Worm (Caenorhabditis elegans) whole organism, L1 larva: ENCODE results near the gene clc-25.
A peak's percentile ranks its signal among the peaks of the same experiment; 100 is the strongest.

Experiments used
- C04F5.9 ChIP-seq: sonication (generic microtip); optimal IDR thresholded peaks from 2 replicates; lab custom pipeline; 2016; ENCODE audit warnings: missing genetic modification characterization, missing compliant biosample characterization
- C34B4.2 ChIP-seq: sonication (generic microtip); optimal IDR thresholded peaks from 2 replicates; lab custom pipeline; 2017; ENCODE audit warnings: mild to moderate bottlenecking, missing genetic modification characterization, missing compliant biosample characterization
- aly-2 ChIP-seq: fragments of 150-350 bp; optimal IDR thresholded peaks from 2 replicates; lab custom pipeline; 2014; ENCODE audit warnings: missing biosample characterization, missing genetic modification characterization
- ama-1 ChIP-seq: fragments of 150-350 bp; optimal IDR thresholded peaks from 2 replicates; lab custom pipeline; 2014
- blmp-1 ChIP-seq: fragments of 150-350 bp; optimal IDR thresholded peaks from 2 replicates; lab custom pipeline; 2014; ENCODE audit warnings: missing biosample characterization, missing genetic modification characterization
- ceh-88 ChIP-seq: fragments of 200-800 bp; sonication (Bioruptor generic); IDR thresholded peaks from 2 replicates; pipeline ENCODE4 v1.3.6; 2022; ENCODE audit warnings: missing genetic modification characterization, missing compliant biosample characterization
- ceh-90 ChIP-seq: sonication (generic microtip); optimal IDR thresholded peaks from 2 replicates; lab custom pipeline; 2016; ENCODE audit warnings: missing genetic modification characterization, missing compliant biosample characterization
- ces-1 ChIP-seq: fragments of 150-350 bp; optimal IDR thresholded peaks from 2 replicates; lab custom pipeline; 2014; ENCODE audit warnings: missing biosample characterization, missing genetic modification reagents, missing genetic modification characterization
- elt-2 ChIP-seq: sonication (generic microtip); optimal IDR thresholded peaks from 2 replicates; lab custom pipeline; 2016; ENCODE audit warnings: missing genetic modification characterization, mild to moderate bottlenecking, inconsistent platforms, missing compliant biosample characterization, missing genetic modification reagents
- elt-3 ChIP-seq, 6 experiments: fragments of 150-350 bp in 1 of 6; sonication (generic microtip); optimal IDR thresholded peaks; 2 replicates each; lab custom pipeline; 2017 to 2018; ENCODE audit warnings: missing biosample characterization in 6 of 6, missing genetic modification characterization in 6 of 6, inconsistent platforms in 1 of 6
- ets-5 ChIP-seq: fragments of 200-800 bp; sonication (Bioruptor generic); IDR thresholded peaks from 2 replicates; pipeline ENCODE4 v1.3.6; 2022; ENCODE audit warnings: missing genetic modification characterization, missing compliant biosample characterization
- fkh-10 ChIP-seq: sonication (generic microtip); optimal IDR thresholded peaks from 2 replicates; lab custom pipeline; 2017; ENCODE audit warnings: missing biosample characterization, missing genetic modification reagents, missing genetic modification characterization
- fkh-8 ChIP-seq: sonication (generic microtip); optimal IDR thresholded peaks from 2 replicates; lab custom pipeline; 2016; ENCODE audit warnings: mild to moderate bottlenecking, missing genetic modification characterization, missing compliant biosample characterization
- fos-1 ChIP-seq: fragments of 150-350 bp; optimal IDR thresholded peaks from 2 replicates; lab custom pipeline; 2014; ENCODE audit warnings: missing biosample characterization, missing genetic modification characterization
- grh-1 ChIP-seq: fragments of 200-800 bp; sonication (Bioruptor generic); IDR thresholded peaks from 2 replicates; pipeline ENCODE4 v1.3.6; 2022; ENCODE audit warnings: missing genetic modification reagents, missing genetic modification characterization, missing compliant biosample characterization
- hlh-4 ChIP-seq: sonication (generic microtip); optimal IDR thresholded peaks from 2 replicates; lab custom pipeline; 2016; ENCODE audit warnings: mild to moderate bottlenecking, missing genetic modification characterization, missing compliant biosample characterization
- irx-1 ChIP-seq: sonication (generic microtip); optimal IDR thresholded peaks from 2 replicates; lab custom pipeline; 2016; ENCODE audit warnings: missing genetic modification characterization, missing compliant biosample characterization
- lin-15B ChIP-seq: fragments of 150-350 bp; sonication (generic microtip); optimal IDR thresholded peaks from 3 replicates; lab custom pipeline; 2014; ENCODE audit warnings: missing biosample characterization, missing genetic modification characterization
- lin-35 ChIP-seq, 2 experiments: fragments of 150-350 bp; optimal IDR thresholded peaks; 2 replicates each; lab custom pipeline; 2014; ENCODE audit warnings: missing biosample characterization in 2 of 2, missing genetic modification characterization in 2 of 2, missing genetic modification reagents in 2 of 2
- lin-39 ChIP-seq: fragments of 150-350 bp; optimal IDR thresholded peaks from 2 replicates; lab custom pipeline; 2014; ENCODE audit warnings: missing biosample characterization, missing genetic modification reagents, missing genetic modification characterization
- lir-3 ChIP-seq: sonication (generic microtip); optimal IDR thresholded peaks from 2 replicates; lab custom pipeline; 2016; ENCODE audit warnings: mild to moderate bottlenecking, missing genetic modification characterization, moderate library complexity, missing compliant biosample characterization; ENCODE audit not compliant: poor library complexity
- mab-9 ChIP-seq: fragments of 200-800 bp; sonication (Bioruptor generic); IDR thresholded peaks from 2 replicates; pipeline ENCODE4 v1.3.6; 2022; ENCODE audit warnings: missing genetic modification reagents, missing genetic modification characterization, missing compliant biosample characterization
- mef-2 ChIP-seq: fragments of 150-350 bp; optimal IDR thresholded peaks from 2 replicates; lab custom pipeline; 2014; ENCODE audit warnings: missing biosample characterization, missing genetic modification characterization
- nhr-237 ChIP-seq: fragments of 150-350 bp; optimal IDR thresholded peaks from 2 replicates; lab custom pipeline; 2014; ENCODE audit warnings: missing biosample characterization, missing genetic modification characterization
- nhr-71 ChIP-seq: sonication (generic microtip); optimal IDR thresholded peaks from 2 replicates; lab custom pipeline; 2016; ENCODE audit warnings: mild to moderate bottlenecking, missing genetic modification characterization, moderate library complexity, missing compliant biosample characterization
- pag-3 ChIP-seq: sonication (generic microtip); optimal IDR thresholded peaks from 2 replicates; lab custom pipeline; 2017; ENCODE audit warnings: missing genetic modification characterization, mild to moderate bottlenecking, missing compliant biosample characterization, antibody characterized with exemption, borderline replicate concordance; ENCODE audit not compliant: insufficient read depth
- pax-3 ChIP-seq: fragments of 200-800 bp; sonication (Bioruptor generic); optimal IDR thresholded peaks from 2 replicates; lab custom pipeline; 2018; ENCODE audit warnings: mild to moderate bottlenecking, missing genetic modification characterization, moderate library complexity, missing compliant biosample characterization
- rnt-1 ChIP-seq: sonication (generic microtip); optimal IDR thresholded peaks from 2 replicates; lab custom pipeline; 2016; ENCODE audit warnings: mild to moderate bottlenecking, missing genetic modification characterization, moderate library complexity, missing compliant biosample characterization
- snpc-4 ChIP-seq: fragments of 150-350 bp; optimal IDR thresholded peaks from 2 replicates; lab custom pipeline; 2014; ENCODE audit warnings: missing biosample characterization, missing genetic modification characterization
- snu-23 ChIP-seq: sonication (generic microtip); optimal IDR thresholded peaks from 2 replicates; lab custom pipeline; 2016; ENCODE audit warnings: missing genetic modification characterization, missing compliant biosample characterization
- sptf-1 ChIP-seq: fragments of 150-350 bp; optimal IDR thresholded peaks from 2 replicates; lab custom pipeline; 2014; ENCODE audit warnings: missing biosample characterization, missing genetic modification characterization
- sup-37 ChIP-seq: fragments of 200-800 bp; sonication (Bioruptor generic); optimal IDR thresholded peaks from 2 replicates; lab custom pipeline; 2018; ENCODE audit warnings: mild to moderate bottlenecking, missing genetic modification characterization, missing compliant biosample characterization
- tlp-1 ChIP-seq: fragments of 150-350 bp; optimal IDR thresholded peaks from 2 replicates; lab custom pipeline; 2014; ENCODE audit warnings: missing biosample characterization, missing genetic modification characterization
- unc-62 ChIP-seq: fragments of 150-350 bp; optimal IDR thresholded peaks from 2 replicates; lab custom pipeline; 2014; ENCODE audit warnings: missing biosample characterization, missing genetic modification reagents, missing genetic modification characterization
- vab-15 ChIP-seq: sonication (generic microtip); optimal IDR thresholded peaks from 2 replicates; lab custom pipeline; 2017; ENCODE audit warnings: missing genotype, mild to moderate bottlenecking, missing genetic modification characterization, missing compliant biosample characterization
- zag-1 ChIP-seq: fragments of 150-350 bp; optimal IDR thresholded peaks from 2 replicates; lab custom pipeline; 2014; ENCODE audit warnings: missing biosample characterization, missing genetic modification characterization
- zip-4 ChIP-seq: fragments of 200-800 bp; sonication (Bioruptor generic); optimal IDR thresholded peaks from 2 replicates; lab custom pipeline; 2018; ENCODE audit warnings: mild to moderate bottlenecking, missing genetic modification characterization, moderate library complexity, missing compliant biosample characterization
- ztf-11 ChIP-seq, 2 experiments: sonication (generic microtip); optimal IDR thresholded peaks; 2 replicates each; lab custom pipeline; 2016 to 2017; ENCODE audit warnings: missing genetic modification characterization in 2 of 2, missing biosample characterization in 1 of 2, missing compliant biosample characterization in 1 of 2

The clc-25 gene

DNA sequence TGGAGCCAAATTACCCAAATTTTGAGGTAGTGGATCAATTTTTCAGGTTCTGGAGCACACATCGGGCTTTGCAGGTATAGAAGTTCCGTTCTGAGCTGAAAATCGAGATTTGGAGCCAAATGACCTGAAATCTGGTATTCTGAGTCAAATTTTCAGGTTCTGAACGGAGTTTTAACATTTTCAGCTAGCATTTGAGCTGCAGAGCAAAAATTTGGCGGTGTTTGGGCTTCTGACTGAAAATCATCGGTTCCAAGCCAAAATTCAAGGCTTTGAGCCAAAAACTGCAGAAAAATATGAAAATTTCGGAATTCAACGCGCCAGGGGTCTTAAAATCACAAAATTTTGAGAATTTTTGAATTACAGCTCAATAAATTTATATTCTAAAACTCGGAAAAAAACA lies 4.8 kb upstream of the clc-25 start, which contains the start of the genes clc-26 and E_BE45912.2:
Gene clc-26, minus strand, starts transcription at position 101 of the 400 bp plus-strand sequence.
Gene E_BE45912.2, minus strand, starts transcription at position 139 of the 400 bp plus-strand sequence.
- TF ChIP-seq lin-39 (no peak), ztf-11 (tag; optimal IDR thresholded peaks at IDR 0.05; lab: Kevin White, UChicago) (no peak), nhr-71 (tag; lab: Kevin White, UChicago) (no peak), C34B4.2 (no peak)

DNA sequence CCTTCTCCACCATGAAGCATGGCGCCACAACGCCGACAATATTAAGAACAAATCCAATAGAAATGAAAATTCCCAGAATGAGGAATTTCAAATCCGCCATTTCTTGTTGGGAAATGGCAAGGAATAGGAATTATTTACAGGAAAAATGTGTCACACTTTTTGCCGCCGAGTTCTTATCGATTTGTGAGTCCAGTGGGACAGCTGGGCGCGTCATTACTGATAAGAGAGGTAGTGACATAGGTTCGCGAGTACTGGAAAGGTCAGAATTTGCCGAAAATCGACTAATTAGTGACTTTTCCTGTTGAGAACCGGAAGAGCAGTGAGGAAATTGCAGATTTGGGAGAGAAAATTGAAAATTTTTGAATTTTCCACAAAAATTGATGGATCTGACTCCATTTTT lies 2.1 kb upstream of the clc-25 start:
- TF ChIP-seq lin-35 (GFP tag; optimal IDR thresholded peaks at IDR 0.05; lab: Kevin White, UChicago): peak in 1 of 2 experiments; percentile 0
- peak; percentile 42 for TF ChIP-seq elt-2 (tag; lab: Kevin White, UChicago)
- no peak for TF ChIP-seq zip-4 (GFP tag; lab: Kevin White, UChicago)
- TF ChIP-seq, all 84 proteins: peak for 2

DNA sequence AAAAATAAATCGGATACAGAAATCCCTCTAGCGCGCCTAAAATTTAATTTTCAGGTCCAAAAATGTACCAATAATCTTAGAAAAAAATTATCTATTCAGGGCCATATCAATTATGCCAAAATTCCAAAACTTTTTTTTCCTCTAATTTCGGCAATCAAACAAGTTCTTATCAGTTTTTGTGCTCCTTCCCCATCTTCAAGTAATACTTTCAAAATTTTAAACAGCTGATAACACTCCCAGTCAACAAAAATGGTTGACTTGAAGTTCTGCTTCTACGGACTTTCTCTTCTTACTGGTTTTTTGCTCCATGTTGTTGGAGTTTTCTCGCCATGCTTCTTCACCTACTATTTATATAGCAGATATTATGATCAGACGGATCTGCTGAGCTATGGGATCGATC lies 5.4 kb downstream of the clc-25 start, which contains the start of gene clc-23:
Gene clc-23, plus strand, starts transcription at position 223 of the 400 bp plus-strand sequence.
- no peak for TF ChIP-seq ceh-88 (GFP tag; lab: Robert Waterston, UW)
- TF ChIP-seq nhr-237: no peak
- TF ChIP-seq fkh-10: no peak
- TF ChIP-seq nhr-71 (tag; lab: Kevin White, UChicago): no peak
- no peak for TF ChIP-seq pag-3 (tag; lab: Kevin White, UChicago)
- no peak for TF ChIP-seq pax-3 (tag; lab: Kevin White, UChicago)
- TF ChIP-seq fkh-8 (tag; lab: Kevin White, UChicago): no peak
- TF ChIP-seq rnt-1: no peak
- TF ChIP-seq blmp-1: no peak
- no peak for TF ChIP-seq vab-15 (tag; lab: Kevin White, UChicago)
- TF ChIP-seq irx-1: no peak
- TF ChIP-seq lin-35 (GFP tag; optimal IDR thresholded peaks at IDR 0.05; lab: Kevin White, UChicago): no peak
- no peak for TF ChIP-seq lir-3 (tag; lab: Kevin White, UChicago)
- TF ChIP-seq fos-1 (tag; lab: Kevin White, UChicago): no peak

DNA sequence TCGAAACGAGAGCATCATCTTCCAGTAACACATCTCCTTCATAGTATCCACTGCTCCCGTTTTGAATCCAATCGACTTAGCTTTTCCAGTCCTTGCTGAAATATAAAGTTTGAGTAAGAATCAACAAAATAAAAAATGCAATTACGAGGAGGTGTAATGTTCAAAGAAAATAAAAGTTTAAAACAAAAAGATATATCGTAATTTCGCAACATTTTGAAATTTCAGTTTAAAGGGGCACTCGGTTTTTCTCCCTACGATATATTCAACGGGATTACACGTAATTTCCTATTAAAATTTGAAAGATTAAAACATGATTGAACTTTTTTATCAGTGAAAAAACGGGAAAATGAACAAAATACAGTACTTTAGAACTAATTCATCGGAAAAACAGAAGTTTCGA lies 10.1 kb downstream of the clc-25 start, which contains the start of gene Y34F4.3:
Gene Y34F4.3, minus strand, starts transcription at position 101 of the 400 bp plus-strand sequence.
- TF ChIP-seq ceh-90 (no peak), zag-1 (tag; lab: Kevin White, UChicago) (no peak), snu-23 (GFP tag; lab: Kevin White, UChicago) (no peak), lin-15B (no peak), sptf-1 (no peak), rnt-1 (no peak), tlp-1 (tag; lab: Kevin White, UChicago) (no peak)

DNA sequence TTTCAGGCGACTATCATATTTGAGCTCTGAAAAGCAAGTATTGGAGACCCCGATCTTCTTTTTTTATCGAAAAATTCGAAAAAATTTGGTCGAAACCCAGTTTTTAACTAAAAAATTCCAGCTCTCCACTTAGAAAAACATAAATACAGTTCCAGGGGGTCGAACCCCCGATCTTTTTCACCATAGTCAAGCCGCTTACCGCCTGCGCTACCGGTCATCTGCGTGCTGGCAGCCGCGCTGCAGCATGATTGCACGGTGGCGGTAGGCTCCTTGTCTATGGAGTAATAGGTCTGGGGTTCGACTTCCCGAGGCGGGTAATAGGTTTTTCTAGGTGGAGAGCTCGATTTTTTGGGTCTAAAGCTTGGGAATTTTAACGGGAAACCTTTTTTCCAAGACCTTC lies 16.4 kb downstream of the clc-25 start, which contains the start of gene clc-24:
Gene clc-24, plus strand, starts transcription at position 263 of the 400 bp plus-strand sequence.
- TF ChIP-seq mab-9 (GFP tag; lab: Robert Waterston, UW): no peak
- no peak for TF ChIP-seq lir-3 (tag; lab: Kevin White, UChicago)
- no peak for TF ChIP-seq sptf-1
- TF ChIP-seq pag-3 (tag; lab: Kevin White, UChicago): no peak
- no peak for TF ChIP-seq unc-62 (GFP tag; lab: Kevin White, UChicago)
- TF ChIP-seq nhr-71 (tag; lab: Kevin White, UChicago): no peak
- TF ChIP-seq ets-5 (GFP tag; lab: Robert Waterston, UW): no peak
- TF ChIP-seq irx-1: no peak
- TF ChIP-seq hlh-4: no peak
- TF ChIP-seq C04F5.9 (tag; lab: Kevin White, UChicago): no peak
- no peak for TF ChIP-seq snpc-4 (tag; lab: Kevin White, UChicago)
- no peak for TF ChIP-seq C34B4.2
- no peak for TF ChIP-seq aly-2 (tag; lab: Kevin White, UChicago)
- no peak for TF ChIP-seq ama-1 (lab: Kevin White, UChicago)
- TF ChIP-seq sup-37 (GFP tag; lab: Kevin White, UChicago): no peak
- TF ChIP-seq elt-3 (tag; optimal IDR thresholded peaks at IDR 0.05; lab: Kevin White, UChicago): no peak
- TF ChIP-seq mef-2: no peak
- TF ChIP-seq ces-1 (GFP tag; lab: Kevin White, UChicago): no peak
- TF ChIP-seq grh-1: no peak
- TF ChIP-seq, all 84 proteins: peak for 0
